Fruit fly (Drosophila melanogaster): Measurements from ENCODE around the gene CG44001.

dm6 chr2L:5002031-5002430, 41.0 kb upstream of the CG44001 start:
- TF ChIP-seq psq (optimal IDR thresholded peaks at IDR 0.05) = no peak
- no peak for TF ChIP-seq usp (GFP tag; optimal IDR thresholded peaks at IDR 0.05)
- no peak for TF ChIP-seq pan (optimal IDR thresholded peaks at IDR 0.05)
- TF ChIP-seq CG8478 (optimal IDR thresholded peaks at IDR 0.05) = no peak
